Worm (Caenorhabditis elegans) whole organism, early embryonic: Measurements from ENCODE around the gene top-3.

Experiments
- B0310.2 ChIP-seq: sonication (generic microtip); optimal IDR thresholded peaks from 2 replicates; lab custom pipeline; 2016; ENCODE audit warnings: mild to moderate bottlenecking, missing genetic modification characterization, missing compliant biosample characterization
- F13C5.2 ChIP-seq: sonication (generic microtip); optimal IDR thresholded peaks from 2 replicates; lab custom pipeline; 2017; ENCODE audit warnings: mild to moderate bottlenecking, missing genetic modification characterization, inconsistent platforms, missing compliant biosample characterization
- aly-1 ChIP-seq: sonication (generic microtip); optimal IDR thresholded peaks from 2 replicates; lab custom pipeline; 2016; ENCODE audit warnings: missing genetic modification characterization, missing compliant biosample characterization
- ama-1 ChIP-seq: fragments of 150-350 bp; optimal IDR thresholded peaks from 2 replicates; lab custom pipeline; 2014
- ceh-13 ChIP-seq: fragments of 200-800 bp; sonication (Bioruptor generic); optimal IDR thresholded peaks from 2 replicates; lab custom pipeline; 2018; ENCODE audit warnings: mild to moderate bottlenecking, missing genetic modification characterization, missing compliant biosample characterization
- ceh-36 ChIP-seq: sonication (generic microtip); optimal IDR thresholded peaks from 2 replicates; lab custom pipeline; 2016; ENCODE audit warnings: missing genetic modification characterization, inconsistent platforms, missing compliant biosample characterization
- ets-7 ChIP-seq: sonication (generic microtip); optimal IDR thresholded peaks from 2 replicates; lab custom pipeline; 2016; ENCODE audit warnings: missing genotype, missing genetic modification characterization, missing compliant biosample characterization
- flt-1 ChIP-seq: fragments of 200-800 bp; sonication (Bioruptor generic); IDR thresholded peaks from 2 replicates; pipeline ENCODE4 v1.3.6; 2022; ENCODE audit warnings: missing genetic modification characterization, missing compliant biosample characterization
- hmbx-1 ChIP-seq: sonication (generic microtip); optimal IDR thresholded peaks from 2 replicates; lab custom pipeline; 2016; ENCODE audit warnings: mild to moderate bottlenecking, missing genetic modification characterization, missing compliant biosample characterization
- hmg-4 ChIP-seq: fragments of 200-800 bp; sonication (Bioruptor generic); optimal IDR thresholded peaks from 2 replicates; lab custom pipeline; 2018; ENCODE audit warnings: mild to moderate bottlenecking, missing genetic modification characterization, missing compliant biosample characterization
- hnd-1 ChIP-seq: sonication (generic microtip); optimal IDR thresholded peaks from 2 replicates; lab custom pipeline; 2016; ENCODE audit warnings: missing genetic modification characterization, missing compliant biosample characterization
- pes-1 ChIP-seq: fragments of 200-800 bp; sonication (Bioruptor generic); IDR thresholded peaks from 2 replicates; pipeline ENCODE4 v1.3.6; 2022; ENCODE audit warnings: missing genetic modification reagents, missing genetic modification characterization, missing compliant biosample characterization
- scrt-1 ChIP-seq: fragments of 200-800 bp; sonication (Bioruptor generic); IDR thresholded peaks from 2 replicates; pipeline ENCODE4 v1.3.6; 2022; ENCODE audit warnings: missing genetic modification characterization, missing compliant biosample characterization
- sea-1 ChIP-seq: fragments of 200-800 bp; sonication (Bioruptor generic); conservative IDR thresholded peaks from 2 replicates; pipeline ENCODE4 v1.3.6; 2022; ENCODE audit warnings: missing genetic modification characterization, missing compliant biosample characterization
- tbx-11 ChIP-seq: fragments of 200-800 bp; sonication (Bioruptor generic); IDR thresholded peaks from 2 replicates; pipeline ENCODE4 v1.3.6; 2022; ENCODE audit warnings: missing genetic modification characterization, missing compliant biosample characterization
- tbx-37 ChIP-seq: fragments of 200-800 bp; sonication (Bioruptor generic); conservative IDR thresholded peaks from 2 replicates; pipeline ENCODE4 v1.3.6; 2022; ENCODE audit warnings: missing genetic modification reagents, missing genetic modification characterization, missing compliant biosample characterization
- tra-4 ChIP-seq: sonication (generic microtip); optimal IDR thresholded peaks from 2 replicates; lab custom pipeline; 2017; ENCODE audit warnings: missing genetic modification characterization, missing compliant biosample characterization

The top-3 gene

DNA sequence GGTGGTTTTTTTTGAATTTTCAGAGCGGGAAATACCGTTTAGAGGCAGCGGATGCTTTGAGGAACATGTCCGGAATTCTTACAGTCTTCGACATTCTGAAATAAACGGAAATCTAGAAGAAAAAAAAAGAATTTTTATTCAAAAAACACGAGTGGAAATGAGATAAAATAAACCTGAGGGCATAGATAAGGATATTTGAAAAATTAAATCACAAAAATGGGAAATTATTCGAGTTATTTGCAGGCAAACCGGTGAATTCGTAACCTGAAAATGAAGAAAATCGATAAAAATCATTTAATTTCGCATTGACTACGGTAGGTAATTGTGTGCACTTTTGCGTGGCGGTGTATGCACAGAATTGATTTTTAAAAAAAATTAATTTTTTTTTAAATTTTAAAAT lies 14.0 kb upstream of the top-3 start, which contains the start of gene ung-1:
Gene ung-1 (minus strand): TSS at position 101 of the 400 bp plus-strand sequence.
- TF ChIP-seq hmg-4, result no peak
- TF ChIP-seq tbx-11 (GFP tag; lab: Robert Waterston, UW), result no peak
- no peak for TF ChIP-seq F13C5.2 (tag; lab: Kevin White, UChicago)
- TF ChIP-seq ceh-13, result no peak
- no peak for TF ChIP-seq tbx-37 (GFP tag; lab: Robert Waterston, UW)

DNA sequence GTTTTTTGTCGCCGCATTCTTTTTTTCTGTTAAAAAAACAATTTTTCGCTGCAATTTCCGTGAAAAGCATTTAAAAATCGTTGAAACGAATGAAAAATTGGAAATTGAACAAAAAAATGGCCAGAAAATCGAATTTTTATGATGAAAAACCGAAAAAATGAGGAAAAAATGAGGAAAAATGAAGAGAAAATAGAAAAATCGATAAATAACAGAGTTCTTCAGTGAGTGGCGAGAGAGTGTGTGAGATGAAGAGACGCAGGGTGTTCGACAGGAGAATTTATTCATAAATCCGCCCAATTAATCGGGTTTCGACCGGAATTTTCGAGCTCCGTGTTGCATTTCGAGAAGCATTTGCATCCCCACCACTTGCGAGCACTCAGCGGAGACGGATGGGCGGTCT lies 11.4 kb upstream of the top-3 start, which contains the start of gene Y56A3A.28:
Gene Y56A3A.28 (minus strand): TSS at position 33 of the 400 bp plus-strand sequence.
- TF ChIP-seq hmg-4 (no peak), hmbx-1 (tag; lab: Kevin White, UChicago) (no peak), tbx-11 (GFP tag; lab: Robert Waterston, UW) (no peak), sea-1 (GFP tag; lab: Robert Waterston, UW) (no peak), ets-7 (tag; lab: Kevin White, UChicago) (no peak), F13C5.2 (tag; lab: Kevin White, UChicago) (no peak), flt-1 (GFP tag; lab: Robert Waterston, UW) (no peak), B0310.2 (tag; lab: Kevin White, UChicago) (no peak), pes-1 (GFP tag; lab: Robert Waterston, UW) (no peak), tra-4 (no peak), ceh-36 (tag; lab: Kevin White, UChicago) (no peak), ceh-13 (no peak), ama-1 (lab: Kevin White, UChicago) (no peak), hnd-1 (no peak)

DNA sequence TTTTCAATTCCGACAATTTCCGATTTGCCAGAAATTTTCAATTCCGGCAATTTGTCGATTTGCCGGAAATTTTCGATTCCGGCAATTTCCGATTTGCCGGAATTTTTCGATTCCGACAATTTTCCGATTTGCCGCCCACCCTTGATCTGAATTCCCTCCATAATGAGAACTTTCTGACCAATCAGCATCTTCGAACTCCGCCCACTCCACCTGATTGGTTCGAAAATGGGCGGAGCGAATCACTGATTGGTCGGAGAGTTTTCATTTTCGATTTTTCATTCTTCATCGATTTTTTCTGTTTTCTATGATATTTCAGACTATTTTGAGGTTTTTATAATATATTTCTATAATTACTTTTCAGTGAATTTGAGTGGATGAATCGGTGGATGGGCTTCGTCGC lies 5.8 kb downstream of the top-3 start:
- TF ChIP-seq ama-1 (lab: Kevin White, UChicago), result no peak
- TF ChIP-seq pes-1 (GFP tag; lab: Robert Waterston, UW), result no peak
- no peak for TF ChIP-seq ets-7 (tag; lab: Kevin White, UChicago)
- TF ChIP-seq ceh-36 (tag; lab: Kevin White, UChicago), result no peak
- no peak for TF ChIP-seq tbx-11 (GFP tag; lab: Robert Waterston, UW)
- no peak for TF ChIP-seq tbx-37 (GFP tag; lab: Robert Waterston, UW)
- TF ChIP-seq ceh-13, result no peak
- TF ChIP-seq hmbx-1 (tag; lab: Kevin White, UChicago), result no peak

DNA sequence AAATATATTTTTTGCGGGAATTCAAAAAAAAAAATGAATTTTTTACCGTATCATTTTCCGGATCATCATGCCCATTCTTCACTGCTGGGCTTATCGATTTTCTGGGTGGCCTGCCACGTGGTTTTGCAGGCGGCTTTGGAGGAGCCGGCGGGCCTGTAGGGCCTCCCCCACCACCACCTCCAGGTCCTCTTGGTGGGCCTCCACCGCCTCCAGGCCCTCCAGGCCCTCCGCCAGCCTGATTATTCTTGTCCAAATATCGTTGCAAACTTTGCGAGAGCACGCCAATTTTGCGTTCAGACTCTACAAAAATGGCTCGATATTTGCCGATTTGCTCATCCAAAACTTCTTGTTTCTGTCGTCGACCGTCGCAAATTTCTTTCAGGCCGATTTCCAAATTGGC lies 8.9 kb downstream of the top-3 start:
- no peak for TF ChIP-seq tbx-11 (GFP tag; lab: Robert Waterston, UW)
- TF ChIP-seq ceh-13, result no peak
- no peak for TF ChIP-seq ceh-36 (tag; lab: Kevin White, UChicago)
- no peak for TF ChIP-seq hmg-4
- TF ChIP-seq aly-1 (tag; lab: Kevin White, UChicago), result no peak
- TF ChIP-seq B0310.2 (tag; lab: Kevin White, UChicago), result no peak
- no peak for TF ChIP-seq tra-4
- no peak for TF ChIP-seq flt-1 (GFP tag; lab: Robert Waterston, UW)
- TF ChIP-seq sea-1 (GFP tag; lab: Robert Waterston, UW), result no peak
- TF ChIP-seq tbx-37 (GFP tag; lab: Robert Waterston, UW), result no peak
- TF ChIP-seq F13C5.2 (tag; lab: Kevin White, UChicago), result no peak
- no peak for TF ChIP-seq pes-1 (GFP tag; lab: Robert Waterston, UW)
- TF ChIP-seq hnd-1, result no peak
- TF ChIP-seq ets-7 (tag; lab: Kevin White, UChicago), result no peak
- no peak for TF ChIP-seq hmbx-1 (tag; lab: Kevin White, UChicago)
- no peak for TF ChIP-seq scrt-1 (GFP tag; lab: Robert Waterston, UW)
- TF ChIP-seq ama-1 (lab: Kevin White, UChicago), result no peak

DNA sequence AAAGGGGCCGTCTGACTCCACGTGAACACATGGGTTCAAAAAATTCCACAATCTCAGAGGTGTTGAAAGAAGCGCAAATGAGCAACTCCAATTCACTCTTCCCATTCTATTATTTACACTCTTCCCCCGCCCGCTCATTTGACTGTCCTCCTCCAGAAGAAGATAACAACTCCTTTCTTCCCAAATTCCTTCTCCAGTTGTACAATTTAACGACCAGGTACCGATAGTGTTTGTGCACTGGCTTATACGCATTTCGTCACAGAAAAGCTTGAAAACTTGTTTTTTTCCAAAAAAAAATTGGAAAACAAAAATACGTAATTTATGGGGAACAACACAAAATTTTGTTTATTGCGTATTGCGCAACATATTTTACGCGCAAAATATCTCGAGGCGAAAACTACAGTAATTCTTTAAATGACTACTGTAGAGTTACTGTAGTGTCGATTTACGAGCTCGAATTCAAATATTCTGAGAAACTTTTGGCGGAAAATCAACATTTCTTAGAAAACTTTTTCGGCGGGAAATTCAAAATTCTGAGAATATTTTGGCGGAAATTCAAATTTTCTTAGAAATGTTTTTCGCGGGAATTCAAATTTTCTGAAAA lies 10.6 kb downstream of the top-3 start:
- no peak for TF ChIP-seq scrt-1 (GFP tag; lab: Robert Waterston, UW)
- TF ChIP-seq tbx-11 (GFP tag; lab: Robert Waterston, UW), result no peak
- TF ChIP-seq hmg-4, result no peak
- TF ChIP-seq B0310.2 (tag; lab: Kevin White, UChicago), result no peak
- TF ChIP-seq ceh-13, result no peak
- no peak for TF ChIP-seq ceh-36 (tag; lab: Kevin White, UChicago)
- no peak for TF ChIP-seq hnd-1
- no peak for TF ChIP-seq hmbx-1 (tag; lab: Kevin White, UChicago)
- no peak for TF ChIP-seq aly-1 (tag; lab: Kevin White, UChicago)
- no peak for TF ChIP-seq pes-1 (GFP tag; lab: Robert Waterston, UW)
- TF ChIP-seq sea-1 (GFP tag; lab: Robert Waterston, UW), result no peak
- TF ChIP-seq flt-1 (GFP tag; lab: Robert Waterston, UW), result no peak
- no peak for TF ChIP-seq F13C5.2 (tag; lab: Kevin White, UChicago)

DNA sequence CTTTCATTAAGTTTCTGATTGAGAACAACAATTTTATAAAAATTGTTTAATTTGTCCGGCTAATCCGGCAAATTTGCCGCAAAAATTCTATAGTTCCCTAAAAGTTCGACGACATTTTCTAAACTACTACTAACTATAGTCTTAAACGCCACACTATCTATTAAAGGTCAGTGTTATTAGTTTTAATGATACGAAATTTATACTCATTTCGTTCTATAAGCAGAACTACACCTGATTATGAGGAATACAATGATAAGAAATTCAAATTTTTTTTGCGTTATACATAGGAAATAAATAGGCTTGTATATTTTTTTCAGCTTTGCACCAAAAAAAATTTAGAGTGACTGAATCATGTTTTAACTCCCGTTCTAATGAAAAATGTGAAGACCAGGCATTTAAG lies 11.5 kb downstream of the top-3 start:
- TF ChIP-seq ceh-13, result no peak
- no peak for TF ChIP-seq pes-1 (GFP tag; lab: Robert Waterston, UW)
- no peak for TF ChIP-seq sea-1 (GFP tag; lab: Robert Waterston, UW)
- TF ChIP-seq ceh-36 (tag; lab: Kevin White, UChicago), result no peak
- TF ChIP-seq hmg-4, result no peak
- no peak for TF ChIP-seq ets-7 (tag; lab: Kevin White, UChicago)
- no peak for TF ChIP-seq tra-4
- TF ChIP-seq aly-1 (tag; lab: Kevin White, UChicago), result no peak
- no peak for TF ChIP-seq tbx-37 (GFP tag; lab: Robert Waterston, UW)
- no peak for TF ChIP-seq tbx-11 (GFP tag; lab: Robert Waterston, UW)
- TF ChIP-seq hmbx-1 (tag; lab: Kevin White, UChicago), result no peak

DNA sequence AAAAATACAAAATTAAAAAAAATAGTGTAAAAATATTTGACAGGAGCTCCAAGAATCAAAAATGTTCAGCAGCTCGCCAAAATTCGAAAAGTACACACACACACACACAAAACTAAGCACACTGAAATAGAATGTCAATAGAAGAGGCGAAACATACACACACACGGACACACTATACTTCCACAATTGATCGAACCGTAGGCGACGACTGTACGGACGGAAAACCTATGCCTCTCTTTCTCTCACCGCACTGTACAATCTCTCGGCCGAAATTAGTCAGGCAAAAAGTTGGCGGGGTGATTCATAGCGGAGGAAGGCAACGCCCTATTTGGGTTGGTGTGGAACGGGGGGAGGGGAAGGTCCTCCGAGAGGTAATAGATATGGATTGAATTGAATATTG lies 12.5 kb downstream of the top-3 start:
- TF ChIP-seq ceh-36 (tag; lab: Kevin White, UChicago) (no peak), aly-1 (tag; lab: Kevin White, UChicago) (no peak), hmg-4 (peak; percentile 1)
